Worm (Caenorhabditis elegans) whole organism, late embryonic: ENCODE results near the gene dlg-1.

Experiments used
- pha-4 ChIP-seq: fragments of 150-350 bp; optimal IDR thresholded peaks from 2 replicates; lab custom pipeline; 2018; ENCODE audit warnings: missing biosample characterization, missing genetic modification reagents, missing genetic modification characterization
- unc-86 ChIP-seq: sonication (generic microtip); optimal IDR thresholded peaks from 2 replicates; lab custom pipeline; 2016; ENCODE audit warnings: missing genetic modification characterization, missing compliant biosample characterization

- TF ChIP-seq unc-86 (tag; lab: Kevin White, UChicago), result no peak
- TF ChIP-seq pha-4, result no peak
Observed at ce11 chrX:5489538-5489937, 10.0 kb downstream of the dlg-1 start, which contains the start of gene F55D1.1.
